Fruit fly (Drosophila melanogaster) Kc167 (cell line): ENCODE data around the gene CG6951.

ENCODE experiments used
- Myc ChIP-seq: fragments of >200 bp; optimal IDR thresholded peaks from 2 replicates; lab custom pipeline; 2017; ENCODE audit warnings: missing external identifiers
- Sin3A ChIP-seq: fragments of >200 bp; optimal IDR thresholded peaks from 2 replicates; lab custom pipeline; 2018; ENCODE audit warnings: missing external identifiers
- h ChIP-seq: fragments of >200 bp; optimal IDR thresholded peaks from 3 replicates; lab custom pipeline; 2018; ENCODE audit warnings: missing external identifiers
- insv ChIP-seq: fragments of >200 bp; optimal IDR thresholded peaks from 3 replicates; lab custom pipeline; 2018; ENCODE audit warnings: missing external identifiers
- psq ChIP-seq: fragments of >200 bp; optimal IDR thresholded peaks from 2 replicates; lab custom pipeline; 2017; ENCODE audit warnings: missing external identifiers
- ttk ChIP-seq: sonication (Bioruptor generic); optimal IDR thresholded peaks from 2 replicates; lab custom pipeline; 2017; ENCODE audit warnings: missing external identifiers

Gene CG6951

dm6 chr3L:20281254-20281653 is 40.2 kb downstream of the CG6951 start:
- no peak for TF ChIP-seq Myc (lab: Kevin White, UChicago)
- no peak for TF ChIP-seq h (lab: Kevin White, UChicago)
- TF ChIP-seq insv (lab: Kevin White, UChicago) = no peak
- TF ChIP-seq ttk (lab: Kevin White, UChicago) = no peak
- TF ChIP-seq Sin3A (lab: Kevin White, UChicago) = no peak
- no peak for TF ChIP-seq psq (lab: Kevin White, UChicago)

dm6 chr3L:20287046-20287445 is 46.0 kb downstream of the CG6951 start:
- TF ChIP-seq ttk (lab: Kevin White, UChicago) (no peak), Myc (lab: Kevin White, UChicago) (no peak), psq (lab: Kevin White, UChicago) (no peak), insv (lab: Kevin White, UChicago) (no peak), Sin3A (lab: Kevin White, UChicago) (no peak), h (lab: Kevin White, UChicago) (no peak)
